Fruit fly (Drosophila melanogaster): ENCODE measurements around the gene Taf11.

DNA sequence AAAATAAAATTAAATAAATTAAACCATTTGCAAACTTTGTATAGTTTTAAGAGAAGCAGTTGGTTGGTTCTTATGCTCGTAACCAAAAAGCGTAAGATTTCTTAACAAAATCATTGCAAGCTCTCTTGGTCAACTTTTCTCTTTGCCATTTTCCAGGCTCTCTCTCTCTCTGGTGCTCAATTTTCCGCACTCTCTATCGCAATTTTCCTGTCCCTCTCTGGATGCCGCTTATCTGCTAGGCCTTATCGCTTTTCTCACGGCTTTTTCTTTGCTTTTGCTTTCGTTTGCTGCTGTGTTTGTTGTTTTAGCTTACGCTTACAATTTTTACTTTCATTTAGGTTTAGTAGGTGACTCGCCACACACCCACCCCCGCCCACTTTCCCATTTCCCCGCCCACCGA, 18.4 kb downstream of the Taf11 start:
- TF ChIP-seq CG7045 (GFP tag; optimal IDR thresholded peaks at IDR 0.05), result no peak
- no peak for TF ChIP-seq CG33017 (tag; optimal IDR thresholded peaks at IDR 0.05)
- TF ChIP-seq Crg-1 (GFP tag; optimal IDR thresholded peaks at IDR 0.05), result no peak
- TF ChIP-seq bab1 (GFP tag; optimal IDR thresholded peaks at IDR 0.05), result no peak
